Worm (Caenorhabditis elegans): ENCODE measurements around the gene C25E10.13.

C25E10.13 gene

DNA sequence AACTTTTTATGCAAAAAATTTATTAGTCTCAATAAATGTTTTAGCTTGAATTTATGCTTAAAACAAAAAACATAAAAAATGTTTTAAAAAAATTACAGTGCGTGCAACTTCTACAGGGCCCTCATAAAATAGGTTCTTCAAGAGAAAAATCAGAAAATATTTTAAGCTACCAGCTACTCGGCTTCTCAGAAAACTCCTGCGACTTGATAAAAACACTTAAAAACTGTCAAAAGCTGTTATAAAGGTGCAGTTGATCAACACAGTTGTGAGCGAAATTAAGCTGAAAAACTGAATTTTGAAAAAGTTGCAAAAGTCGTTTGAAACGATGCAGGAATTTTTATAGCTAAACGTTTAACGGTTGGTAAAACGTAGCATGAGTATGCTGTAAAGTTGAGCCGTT, 29.2 kb downstream of the C25E10.13 start:
- peak; percentile 63 for TF ChIP-seq mls-2 (tag; optimal IDR thresholded peaks at IDR 0.05)
- TF ChIP-seq mep-1 (tag; optimal IDR thresholded peaks at IDR 0.05) = no peak
- no peak for TF ChIP-seq nhr-28 (tag; optimal IDR thresholded peaks at IDR 0.05)
- TF ChIP-seq drap-1 (GFP tag; optimal IDR thresholded peaks at IDR 0.05) = no peak
- TF ChIP-seq ztf-11 (tag; optimal IDR thresholded peaks at IDR 0.05) = no peak
- no peak for TF ChIP-seq M03D4.4 (tag; optimal IDR thresholded peaks at IDR 0.05)
- TF ChIP-seq nhr-76 (tag; optimal IDR thresholded peaks at IDR 0.05) = no peak
- no peak for TF ChIP-seq sem-2 (GFP tag; optimal IDR thresholded peaks at IDR 0.05)
- no peak for TF ChIP-seq lsy-2 (tag; optimal IDR thresholded peaks at IDR 0.05)

DNA sequence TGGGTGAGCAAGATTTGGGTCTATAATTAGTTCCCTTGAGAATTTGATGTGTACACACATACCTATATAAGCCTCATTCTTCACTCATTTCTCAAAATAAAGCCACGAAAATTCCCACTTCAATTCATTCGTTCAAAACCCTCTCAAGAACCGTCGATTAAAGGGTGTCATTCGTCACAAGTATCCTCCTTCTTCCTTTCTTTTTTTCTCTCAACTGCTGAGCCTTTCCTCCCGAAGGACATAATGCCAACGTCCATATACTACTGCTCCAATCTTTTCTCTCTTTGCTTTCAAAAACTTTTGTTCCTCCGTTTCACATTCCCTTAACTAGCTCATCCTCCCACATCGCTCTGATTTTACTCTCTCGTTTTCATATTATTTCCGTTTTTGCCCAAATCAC, 32.7 kb downstream of the C25E10.13 start, which contains the start of gene T27E4.1:
Gene T27E4.1 (plus strand): TSS at position 137 of the 400 bp plus-strand sequence.
- TF ChIP-seq nhr-237 (tag; optimal IDR thresholded peaks at IDR 0.05) = no peak
- no peak for TF ChIP-seq mep-1 (tag; optimal IDR thresholded peaks at IDR 0.05)
- no peak for TF ChIP-seq unc-62 (GFP tag; optimal IDR thresholded peaks at IDR 0.05)
- no peak for TF ChIP-seq snpc-4 (tag; optimal IDR thresholded peaks at IDR 0.05)
- no peak for TF ChIP-seq unc-39 (tag; optimal IDR thresholded peaks at IDR 0.05)
- no peak for TF ChIP-seq nhr-28 (tag; optimal IDR thresholded peaks at IDR 0.05)
- TF ChIP-seq tbx-8 (GFP tag; optimal IDR thresholded peaks at IDR 0.05) = no peak
- no peak for TF ChIP-seq blmp-1 (tag; optimal IDR thresholded peaks at IDR 0.05)
- TF ChIP-seq zip-8 (tag; optimal IDR thresholded peaks at IDR 0.05) = no peak
- no peak for TF ChIP-seq flh-1 (GFP tag; optimal IDR thresholded peaks at IDR 0.05)
- TF ChIP-seq mab-5 (tag; optimal IDR thresholded peaks at IDR 0.05) = no peak
- no peak for TF ChIP-seq unc-120 (tag; optimal IDR thresholded peaks at IDR 0.05; ENCODE audit: poor library complexity, severe bottlenecking)
- TF ChIP-seq hlh-1 (tag; optimal IDR thresholded peaks at IDR 0.05) = no peak
- TF ChIP-seq nhr-76 (tag; optimal IDR thresholded peaks at IDR 0.05) = no peak
- TF ChIP-seq ceh-43 (GFP tag; optimal IDR thresholded peaks at IDR 0.05) = no peak
- TF ChIP-seq ztf-11 (tag; optimal IDR thresholded peaks at IDR 0.05) = no peak
- TF ChIP-seq lin-32 (GFP tag; optimal IDR thresholded peaks at IDR 0.05) = no peak

ce11 chrV:9094060-9094628, 34.6 kb downstream of the C25E10.13 start:
- TF ChIP-seq nhr-76 (tag; optimal IDR thresholded peaks at IDR 0.05) (no peak), hlh-1 (tag; optimal IDR thresholded peaks at IDR 0.05) (peak; percentile 69)

ce11 chrV:9094976-9095375, 35.5 kb downstream of the C25E10.13 start:
- TF ChIP-seq tbx-8 (GFP tag; optimal IDR thresholded peaks at IDR 0.05) (no peak), snpc-4 (tag; optimal IDR thresholded peaks at IDR 0.05) (no peak), unc-62 (GFP tag; optimal IDR thresholded peaks at IDR 0.05) (no peak), lin-32 (GFP tag; optimal IDR thresholded peaks at IDR 0.05) (no peak), zip-8 (tag; optimal IDR thresholded peaks at IDR 0.05) (no peak), mep-1 (tag; optimal IDR thresholded peaks at IDR 0.05) (no peak), ceh-83 (GFP tag; optimal IDR thresholded peaks at IDR 0.05) (no peak), sptf-1 (tag; optimal IDR thresholded peaks at IDR 0.05) (no peak), pha-4 (tag; optimal IDR thresholded peaks at IDR 0.05) (no peak), drap-1 (GFP tag; optimal IDR thresholded peaks at IDR 0.05) (no peak), ztf-11 (tag; optimal IDR thresholded peaks at IDR 0.05) (no peak)

DNA sequence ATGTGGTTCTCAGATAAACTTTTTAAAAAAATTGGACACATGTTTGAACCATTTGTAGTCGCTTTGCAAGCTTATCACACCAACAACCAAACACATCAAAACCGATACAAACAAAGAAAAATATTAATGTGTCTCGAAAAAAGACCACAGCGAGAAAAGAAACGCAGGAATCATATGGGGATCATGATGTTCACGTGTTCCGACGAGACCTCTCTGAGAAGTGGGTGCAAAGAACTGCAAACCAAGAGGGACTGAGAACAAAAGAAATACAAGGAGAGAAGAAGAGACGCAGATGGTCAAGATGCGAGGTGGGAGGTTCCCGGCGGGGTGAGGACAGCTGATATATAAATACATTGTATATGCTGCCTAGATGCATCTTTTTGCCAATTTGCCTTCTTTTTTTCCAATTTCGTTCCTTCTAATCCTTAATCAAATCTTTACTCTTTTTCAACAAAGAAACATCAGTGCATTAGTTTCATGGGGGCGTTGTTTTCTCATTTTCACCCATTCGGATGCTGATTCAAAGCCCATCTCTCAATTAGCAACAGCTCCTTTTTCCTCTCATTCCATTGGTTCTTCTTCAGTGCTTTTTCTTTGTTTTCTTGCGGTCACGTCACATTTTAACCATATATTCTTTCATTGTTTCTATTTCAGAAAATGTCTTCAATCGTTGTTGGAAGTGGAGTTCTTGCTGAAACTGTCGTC, 36.2 kb downstream of the C25E10.13 start, which contains the start of gene F21C10.10:
Gene F21C10.10 (plus strand): TSS at position 655 of the 705 bp plus-strand sequence.
- peak; percentile 74 for TF ChIP-seq unc-120 (tag; optimal IDR thresholded peaks at IDR 0.05; ENCODE audit: poor library complexity, severe bottlenecking)
- TF ChIP-seq ceh-39 (tag; optimal IDR thresholded peaks at IDR 0.05) = peak; percentile 59
- peak; percentile 29 for TF ChIP-seq drap-1 (GFP tag; optimal IDR thresholded peaks at IDR 0.05)
- peak; percentile 72 for TF ChIP-seq nhr-2 (tag; optimal IDR thresholded peaks at IDR 0.05)
- peak; percentile 61 for TF ChIP-seq pha-4 (tag; optimal IDR thresholded peaks at IDR 0.05)
- peak; percentile 64 for TF ChIP-seq ces-1 (GFP tag; optimal IDR thresholded peaks at IDR 0.05)
- peak; percentile 87 for TF ChIP-seq unc-62 (GFP tag; optimal IDR thresholded peaks at IDR 0.05)
- TF ChIP-seq hlh-1 (tag; optimal IDR thresholded peaks at IDR 0.05) = peak; percentile 88
- no peak for TF ChIP-seq mls-2 (tag; optimal IDR thresholded peaks at IDR 0.05)
- TF ChIP-seq lin-13 (tag; optimal IDR thresholded peaks at IDR 0.05) = no peak
- no peak for TF ChIP-seq bed-3 (GFP tag; optimal IDR thresholded peaks at IDR 0.05)
- no peak for TF ChIP-seq nhr-28 (tag; optimal IDR thresholded peaks at IDR 0.05)
- no peak for TF ChIP-seq blmp-1 (tag; optimal IDR thresholded peaks at IDR 0.05)
- no peak for TF ChIP-seq sptf-1 (tag; optimal IDR thresholded peaks at IDR 0.05)
- TF ChIP-seq mep-1 (tag; optimal IDR thresholded peaks at IDR 0.05) = peak; percentile 62
- no peak for TF ChIP-seq zip-8 (tag; optimal IDR thresholded peaks at IDR 0.05)
- TF ChIP-seq sem-2 (GFP tag; optimal IDR thresholded peaks at IDR 0.05) = no peak
- peak; percentile 6 for TF ChIP-seq cnd-1 (tag; optimal IDR thresholded peaks at IDR 0.05)
- TF ChIP-seq nhr-76 (tag; optimal IDR thresholded peaks at IDR 0.05) = no peak
- no peak for TF ChIP-seq tbx-8 (GFP tag; optimal IDR thresholded peaks at IDR 0.05)
- no peak for TF ChIP-seq ceh-83 (GFP tag; optimal IDR thresholded peaks at IDR 0.05)
- no peak for TF ChIP-seq ztf-11 (tag; optimal IDR thresholded peaks at IDR 0.05)
- TF ChIP-seq lsy-2 (tag; optimal IDR thresholded peaks at IDR 0.05) = peak; percentile 28
- TF ChIP-seq elt-1 (tag; optimal IDR thresholded peaks at IDR 0.05; ENCODE audit: borderline replicate concordance, insufficient read depth) = peak; percentile 49
- peak; percentile 6 for TF ChIP-seq nhr-237 (tag; optimal IDR thresholded peaks at IDR 0.05)
